Fruit fly (Drosophila melanogaster) whole organism, embryonic: ENCODE results near the gene CG13965.

ENCODE experiments used
- B-H1 ChIP-seq: fragments of 200-800 bp; sonication (Bioruptor generic); IDR thresholded peaks from 3 replicates; pipeline ENCODE4 v1.3.6; 2022; ENCODE audit warnings: missing biosample characterization, missing genetic modification characterization
- CG10565 ChIP-seq: fragments of 200-800 bp; sonication (Bioruptor generic); optimal IDR thresholded peaks from 3 replicates; lab custom pipeline; 2016; ENCODE audit warnings: missing biosample characterization, mild to moderate bottlenecking, missing genetic modification characterization
- CG11085 ChIP-seq: fragments of 200-800 bp; sonication (Bioruptor generic); IDR thresholded peaks from 2 replicates; pipeline ENCODE4 v1.3.6; 2022; ENCODE audit warnings: missing biosample characterization, missing genetic modification characterization
- CG11504 ChIP-seq: fragments of 200-800 bp; sonication (Bioruptor generic); optimal IDR thresholded peaks from 3 replicates; lab custom pipeline; 2019; ENCODE audit warnings: missing biosample characterization, mild to moderate bottlenecking, missing genetic modification characterization, moderate library complexity
- CG12155 ChIP-seq: fragments of 200-800 bp; sonication (Bioruptor generic); optimal IDR thresholded peaks from 3 replicates; lab custom pipeline; 2016; ENCODE audit warnings: missing biosample characterization, missing genetic modification characterization
- CG13287 ChIP-seq: fragments of 200-800 bp; sonication (Bioruptor generic); IDR thresholded peaks from 2 replicates; pipeline ENCODE4 v1.3.6; 2022; ENCODE audit warnings: missing biosample characterization, missing genetic modification characterization; ENCODE audit not compliant: partially characterized antibody
- CG14965 ChIP-seq: fragments of 200-800 bp; sonication (Bioruptor generic); optimal IDR thresholded peaks from 2 replicates; lab custom pipeline; 2016; ENCODE audit warnings: missing biosample characterization, missing genetic modification characterization, borderline replicate concordance
- CG15479 ChIP-seq: fragments of 200-800 bp; sonication (Bioruptor generic); optimal IDR thresholded peaks from 3 replicates; lab custom pipeline; 2019; ENCODE audit warnings: missing biosample characterization, mild to moderate bottlenecking, missing genetic modification characterization, moderate library complexity
- CG15514 ChIP-seq: fragments of 200-800 bp; sonication (Bioruptor generic); optimal IDR thresholded peaks from 3 replicates; lab custom pipeline; 2017; ENCODE audit warnings: missing biosample characterization, missing genetic modification characterization, mild to moderate bottlenecking, moderate library complexity, missing genetic modification reagents
- CG3065 ChIP-seq: fragments of 200-800 bp; sonication (Bioruptor generic); optimal IDR thresholded peaks from 2 replicates; lab custom pipeline; 2016; ENCODE audit warnings: missing biosample characterization, missing genetic modification characterization
- CG34376 ChIP-seq: fragments of 200-800 bp; sonication (Bioruptor generic); optimal IDR thresholded peaks from 2 replicates; lab custom pipeline; 2018; ENCODE audit warnings: missing biosample characterization, mild to moderate bottlenecking, missing genetic modification characterization
- CG4424 ChIP-seq: fragments of 200-800 bp; sonication (Bioruptor generic); optimal IDR thresholded peaks from 3 replicates; lab custom pipeline; 2016; ENCODE audit warnings: missing biosample characterization, missing genetic modification characterization
- CG4617 ChIP-seq: fragments of 200-800 bp; sonication (Bioruptor generic); optimal IDR thresholded peaks from 3 replicates; lab custom pipeline; 2016; ENCODE audit warnings: missing biosample characterization, missing genetic modification characterization, borderline replicate concordance
- CG6175 ChIP-seq: fragments of 200-800 bp; sonication (Bioruptor generic); IDR thresholded peaks from 3 replicates; pipeline ENCODE4 v1.3.6; 2022; ENCODE audit warnings: missing biosample characterization, missing genetic modification characterization
- CG6683 ChIP-seq: fragments of 200-800 bp; sonication (Bioruptor generic); optimal IDR thresholded peaks from 2 replicates; lab custom pipeline; 2017; ENCODE audit warnings: missing biosample characterization, mild to moderate bottlenecking, missing genetic modification characterization, missing genetic modification reagents
- CG6791 ChIP-seq: fragments of 200-800 bp; sonication (Bioruptor generic); IDR thresholded peaks from 3 replicates; pipeline ENCODE4 v1.3.6; 2022; ENCODE audit warnings: missing biosample characterization, missing genetic modification characterization; ENCODE audit not compliant: partially characterized antibody
- CG7987 ChIP-seq: fragments of 200-800 bp; sonication (Bioruptor generic); optimal IDR thresholded peaks from 2 replicates; lab custom pipeline; 2018; ENCODE audit warnings: missing biosample characterization, mild to moderate bottlenecking, missing genetic modification characterization, moderate library complexity
- CG8765 ChIP-seq: fragments of 200-800 bp; sonication (Bioruptor generic); IDR thresholded peaks from 2 replicates; pipeline ENCODE4 v1.3.6; 2022; ENCODE audit warnings: missing biosample characterization, missing genetic modification characterization
- CoRest ChIP-seq: fragments of 200-800 bp; sonication (Bioruptor generic); optimal IDR thresholded peaks from 3 replicates; lab custom pipeline; 2018; ENCODE audit warnings: missing biosample characterization, mild to moderate bottlenecking, missing genetic modification characterization, moderate library complexity
- Dp ChIP-seq: fragments of 200-800 bp; sonication (Bioruptor generic); optimal IDR thresholded peaks from 2 replicates; lab custom pipeline; 2018; ENCODE audit warnings: missing biosample characterization, mild to moderate bottlenecking, missing genetic modification characterization, moderate library complexity
- GATAe ChIP-seq: fragments of 200-800 bp; sonication (Bioruptor generic); conservative IDR thresholded peaks from 2 replicates; pipeline ENCODE4 v1.3.6; 2022; ENCODE audit warnings: missing biosample characterization, missing genetic modification characterization
- NfI ChIP-seq: fragments of 200-800 bp; sonication (Bioruptor generic); optimal IDR thresholded peaks from 3 replicates; lab custom pipeline; 2018; ENCODE audit warnings: missing biosample characterization, mild to moderate bottlenecking, missing genetic modification characterization, moderate library complexity
- PHDP ChIP-seq: fragments of 200-800 bp; sonication (Bioruptor generic); optimal IDR thresholded peaks from 3 replicates; lab custom pipeline; 2018; ENCODE audit warnings: missing biosample characterization, mild to moderate bottlenecking, missing genetic modification characterization, moderate library complexity
- Poxn ChIP-seq: fragments of 200-800 bp; sonication (Bioruptor generic); IDR thresholded peaks from 2 replicates; pipeline ENCODE4 v1.3.6; 2022; ENCODE audit warnings: missing biosample characterization, missing genetic modification characterization
- Ravus ChIP-seq: fragments of 200-800 bp; sonication (Bioruptor generic); IDR thresholded peaks from 2 replicates; pipeline ENCODE4 v1.3.6; 2022; ENCODE audit warnings: missing biosample characterization, missing genetic modification characterization
- Vsx1 ChIP-seq: fragments of 200-800 bp; sonication (Bioruptor generic); optimal IDR thresholded peaks from 2 replicates; lab custom pipeline; 2017; ENCODE audit warnings: missing biosample characterization, mild to moderate bottlenecking, missing genetic modification characterization, missing genetic modification reagents
- YL-1 ChIP-seq: fragments of 200-800 bp; sonication (Bioruptor generic); optimal IDR thresholded peaks from 3 replicates; lab custom pipeline; 2017; ENCODE audit warnings: missing biosample characterization, mild to moderate bottlenecking, missing genetic modification characterization
- abd-A ChIP-seq: fragments of 200-800 bp; sonication (Bioruptor generic); optimal IDR thresholded peaks from 3 replicates; lab custom pipeline; 2019; ENCODE audit warnings: missing biosample characterization, mild to moderate bottlenecking, missing genetic modification characterization, moderate library complexity
- amos ChIP-seq: fragments of 200-800 bp; sonication (Bioruptor generic); IDR thresholded peaks from 2 replicates; pipeline ENCODE4 v1.3.6; 2022; ENCODE audit warnings: missing biosample characterization, missing genetic modification characterization; ENCODE audit not compliant: partially characterized antibody
- ato ChIP-seq: fragments of 200-800 bp; sonication (Bioruptor generic); IDR thresholded peaks from 2 replicates; pipeline ENCODE4 v1.3.6; 2022; ENCODE audit warnings: missing biosample characterization, missing genetic modification characterization; ENCODE audit not compliant: partially characterized antibody
- croc ChIP-seq: fragments of 200-800 bp; sonication (Bioruptor generic); conservative IDR thresholded peaks from 3 replicates; pipeline ENCODE4 v1.3.6; 2022; ENCODE audit warnings: missing biosample characterization, missing genetic modification characterization
- cwo ChIP-seq: fragments of 200-800 bp; sonication (Bioruptor generic); optimal IDR thresholded peaks from 3 replicates; lab custom pipeline; 2017; ENCODE audit warnings: missing biosample characterization, missing genetic modification characterization, mild to moderate bottlenecking, moderate library complexity, missing genetic modification reagents
- dati ChIP-seq: fragments of 200-800 bp; sonication (Bioruptor generic); IDR thresholded peaks from 2 replicates; pipeline ENCODE4 v1.3.6; 2022; ENCODE audit warnings: missing biosample characterization, missing genetic modification characterization
- exex ChIP-seq: fragments of 200-800 bp; sonication (Bioruptor generic); optimal IDR thresholded peaks from 4 replicates; lab custom pipeline; 2018; ENCODE audit warnings: missing biosample characterization, mild to moderate bottlenecking, missing genetic modification characterization, moderate library complexity
- fd102C ChIP-seq: fragments of 200-800 bp; sonication (Bioruptor generic); optimal IDR thresholded peaks from 2 replicates; lab custom pipeline; 2018; ENCODE audit warnings: missing biosample characterization, mild to moderate bottlenecking, missing genetic modification characterization, moderate library complexity
- grau ChIP-seq: fragments of 200-800 bp; optimal IDR thresholded peaks from 3 replicates; lab custom pipeline; 2019; ENCODE audit warnings: missing biosample characterization, mild to moderate bottlenecking, missing genetic modification characterization, moderate library complexity
- inv ChIP-seq: fragments of 200-800 bp; sonication (Bioruptor generic); IDR thresholded peaks from 2 replicates; pipeline ENCODE4 v1.3.6; 2022; ENCODE audit warnings: missing biosample characterization, missing genetic modification characterization; ENCODE audit not compliant: partially characterized antibody
- org-1 ChIP-seq: fragments of 200-800 bp; sonication (Bioruptor generic); optimal IDR thresholded peaks from 2 replicates; lab custom pipeline; 2017; ENCODE audit warnings: missing biosample characterization, missing genetic modification characterization
- pfk ChIP-seq: fragments of 200-800 bp; sonication (Bioruptor generic); optimal IDR thresholded peaks from 2 replicates; lab custom pipeline; 2018; ENCODE audit warnings: missing biosample characterization, mild to moderate bottlenecking, missing genetic modification characterization, moderate library complexity
- sc ChIP-seq, 3 experiments: fragments of >200 bp in 2 of 3; fragments of 200-800 bp in 1 of 3; sonication (Bioruptor generic) in 1 of 3; optimal IDR thresholded peaks; 2 replicates in 2 of 3; 3 replicates in 1 of 3; lab custom pipeline; 2017; ENCODE audit warnings: mild to moderate bottlenecking in 1 of 3, missing biosample characterization in 1 of 3, missing genetic modification characterization in 1 of 3, missing genetic modification reagents in 1 of 3
- sd ChIP-seq: fragments of 200-800 bp; sonication (Bioruptor generic); optimal IDR thresholded peaks from 3 replicates; lab custom pipeline; 2018; ENCODE audit warnings: missing biosample characterization, mild to moderate bottlenecking, missing genetic modification characterization, moderate library complexity
- sens ChIP-seq: fragments of 200-800 bp; sonication (Bioruptor generic); peaks from one replicate; lab custom pipeline; 2016; ENCODE audit warnings: missing biosample characterization, missing genetic modification characterization
- sna ChIP-seq: fragments of 200-800 bp; sonication (Bioruptor generic); IDR thresholded peaks from 2 replicates; pipeline ENCODE4 v1.3.6; 2022; ENCODE audit warnings: missing biosample characterization, missing genetic modification characterization; ENCODE audit not compliant: partially characterized antibody
- tap ChIP-seq: fragments of 200-800 bp; optimal IDR thresholded peaks from 3 replicates; lab custom pipeline; 2019; ENCODE audit warnings: missing biosample characterization, mild to moderate bottlenecking, missing genetic modification characterization, moderate library complexity
- twi ChIP-seq: fragments of 200-800 bp; optimal IDR thresholded peaks from 2 replicates; lab custom pipeline; 2019; ENCODE audit warnings: missing biosample characterization, mild to moderate bottlenecking, missing genetic modification characterization, moderate library complexity
- vnd ChIP-seq: fragments of 200-800 bp; sonication (Bioruptor generic); IDR thresholded peaks from 3 replicates; pipeline ENCODE4 v1.3.6; 2022; ENCODE audit warnings: missing biosample characterization, missing genetic modification characterization; ENCODE audit not compliant: partially characterized antibody
- yki ChIP-seq: fragments of >200 bp; optimal IDR thresholded peaks from 3 replicates; lab custom pipeline; 2018
- zfh2 ChIP-seq: fragments of 200-800 bp; sonication (Bioruptor generic); optimal IDR thresholded peaks from 2 replicates; lab custom pipeline; 2016; ENCODE audit warnings: missing biosample characterization, missing genetic modification characterization

CG13965 gene

DNA sequence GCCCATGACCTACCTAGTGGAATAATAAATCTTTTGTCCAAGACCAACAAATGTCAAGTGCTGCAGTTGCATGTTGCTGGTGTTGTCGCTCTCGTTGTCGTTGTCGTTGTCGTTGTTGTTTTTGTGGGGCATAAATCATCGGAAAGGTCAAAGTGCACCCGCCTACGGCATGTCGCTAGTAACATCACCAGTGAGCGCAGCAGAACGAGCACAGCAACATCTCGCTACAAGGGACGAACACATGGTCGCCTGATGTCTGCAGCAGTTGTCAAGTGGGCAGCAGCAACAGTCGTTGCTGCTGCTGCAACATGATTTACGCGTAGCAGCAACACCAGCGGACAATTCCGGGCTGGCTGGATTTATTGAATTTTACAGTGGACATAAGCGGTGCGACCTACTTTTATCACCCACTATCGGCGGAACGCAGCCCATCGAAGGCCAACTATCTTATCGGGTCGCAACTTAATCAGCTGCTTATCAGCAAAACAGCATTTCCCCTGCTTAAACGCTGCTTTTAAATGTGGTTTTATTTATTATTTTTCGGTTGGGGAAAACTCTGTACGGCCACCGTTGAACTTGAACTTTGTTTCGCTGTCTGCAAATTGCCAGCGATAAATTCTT, 10.5 kb downstream of the CG13965 start (continued):
- no peak for TF ChIP-seq tap (tag; lab: Kevin White, UChicago)
- peak; percentile 26 for TF ChIP-seq grau (tag; lab: Kevin White, UChicago)
- 0 out of 2 replicates have a peak, but pooled peaks have one; percentile 17 for TF ChIP-seq GATAe (GFP tag; lab: Robert Waterston, UW)
- TF ChIP-seq CG34376 (GFP tag; lab: Kevin White, UChicago), result peak; percentile 3
- no peak for TF ChIP-seq fd102C (GFP tag; lab: Kevin White, UChicago)
- TF ChIP-seq dati (GFP tag; lab: Robert Waterston, UW), result no peak
- TF ChIP-seq vnd, result no peak
- no peak for TF ChIP-seq cwo (GFP tag; lab: Kevin White, UChicago)
- no peak for TF ChIP-seq NfI (GFP tag; lab: Kevin White, UChicago)
- no peak for TF ChIP-seq CG12155 (GFP tag; lab: Kevin White, UChicago)
- no peak for TF ChIP-seq abd-A (tag; lab: Kevin White, UChicago)
- no peak for TF ChIP-seq PHDP (tag; lab: Kevin White, UChicago)
- TF ChIP-seq yki, result no peak
- TF ChIP-seq CG8765 (GFP tag; lab: Robert Waterston, UW), result no peak
- TF ChIP-seq org-1 (GFP tag; lab: Kevin White, UChicago), result no peak
- no peak for TF ChIP-seq CoRest
- TF ChIP-seq sd (tag; lab: Kevin White, UChicago), result no peak
- no peak for TF ChIP-seq CG4617 (GFP tag; lab: Kevin White, UChicago)
- no peak for TF ChIP-seq zfh2
- TF ChIP-seq CG11085 (GFP tag; lab: Robert Waterston, UW), result no peak
- no peak for TF ChIP-seq Vsx1 (GFP tag; lab: Kevin White, UChicago)
- TF ChIP-seq sna (GFP tag; lab: Robert Waterston, UW), result no peak
- no peak for TF ChIP-seq CG4424 (GFP tag; lab: Kevin White, UChicago)
- no peak for TF ChIP-seq sc (optimal IDR thresholded peaks at IDR 0.05; lab: Kevin White, UChicago)
- TF ChIP-seq sc (GFP tag; optimal IDR thresholded peaks at IDR 0.05; lab: Kevin White, UChicago), result no peak
- TF ChIP-seq twi (tag; lab: Kevin White, UChicago), result peak; percentile 99
- no peak for TF ChIP-seq CG15479 (GFP tag; lab: Kevin White, UChicago)
- peak; percentile 40 for TF ChIP-seq exex (tag; lab: Kevin White, UChicago)
- TF ChIP-seq CG6683 (GFP tag; lab: Kevin White, UChicago), result no peak
- no peak for TF ChIP-seq B-H1 (GFP tag; lab: Robert Waterston, UW)
- TF ChIP-seq YL-1 (GFP tag; lab: Kevin White, UChicago), result no peak
- TF ChIP-seq CG14965 (GFP tag; lab: Kevin White, UChicago), result no peak
- TF ChIP-seq sens, result no peak
- TF ChIP-seq CG3065 (GFP tag; lab: Kevin White, UChicago), result peak; percentile 26
- TF ChIP-seq Poxn (GFP tag; lab: Robert Waterston, UW), result no peak
- no peak for TF ChIP-seq pfk (GFP tag; lab: Kevin White, UChicago)
- TF ChIP-seq croc (GFP tag; lab: Robert Waterston, UW), result no peak
- TF ChIP-seq inv (GFP tag; lab: Robert Waterston, UW), result no peak
- TF ChIP-seq CG6791 (GFP tag; lab: Robert Waterston, UW), result no peak
- no peak for TF ChIP-seq CG7987
- peak; percentile 38 for TF ChIP-seq CG11504
- no peak for TF ChIP-seq Dp
- no peak for TF ChIP-seq ato (GFP tag; lab: Robert Waterston, UW)
- TF ChIP-seq CG10565 (GFP tag; lab: Kevin White, UChicago), result no peak
- TF ChIP-seq amos (GFP tag; lab: Robert Waterston, UW), result no peak
- no peak for TF ChIP-seq Ravus (GFP tag; lab: Robert Waterston, UW)
- no peak for TF ChIP-seq CG13287
- no peak for TF ChIP-seq CG6175 (GFP tag; lab: Robert Waterston, UW)
- TF ChIP-seq CG15514 (GFP tag; lab: Kevin White, UChicago), result no peak
